Worm (Caenorhabditis elegans): ENCODE data around the gene rnf-5.

rnf-5 gene

ce11 chrIII:4176109-4176596, 9.5 kb upstream of the rnf-5 start, which contains the start of the genes hrde-1 and C16C10.13:
hrde-1 (minus strand) TSS chrIII:4176159.
C16C10.13 (plus strand) TSS chrIII:4176440.
- TF ChIP-seq Y75B8A.6 (GFP tag; IDR thresholded peaks at IDR 0.05) (no peak), pha-4 (GFP tag; IDR thresholded peaks at IDR 0.05) (no peak), pha-4 (tag; optimal IDR thresholded peaks at IDR 0.05) (no peak), nhr-10 (tag; optimal IDR thresholded peaks at IDR 0.05) (no peak), unc-130 (GFP tag; optimal IDR thresholded peaks at IDR 0.05) (peak; percentile 90), lin-38 (GFP tag; IDR thresholded peaks at IDR 0.05) (peak; percentile 96), F49E8.2 (tag; optimal IDR thresholded peaks at IDR 0.05; ENCODE audit: borderline replicate concordance) (peak; percentile 77), mxl-2 (GFP tag; conservative IDR thresholded peaks at IDR 0.05) (no peak)

- TF ChIP-seq F44E2.7 (GFP tag; IDR thresholded peaks at IDR 0.05): 0 out of 2 replicates have a peak, but pooled peaks have one; percentile 12
- no peak for TF ChIP-seq pqm-1 (tag; optimal IDR thresholded peaks at IDR 0.05)
- TF ChIP-seq lir-3 (tag; optimal IDR thresholded peaks at IDR 0.05): no peak
- no peak for TF ChIP-seq Y48G9A.11 (GFP tag; IDR thresholded peaks at IDR 0.05)
- no peak for TF ChIP-seq hmg-1.1 (GFP tag; IDR thresholded peaks at IDR 0.05)
Measured at ce11 chrIII:4175489-4175888, 8.8 kb upstream of the rnf-5 start.

ce11 chrIII:4172210-4172609, 5.6 kb upstream of the rnf-5 start:
- TF ChIP-seq aly-2 (tag; optimal IDR thresholded peaks at IDR 0.05): peak; percentile 84
- no peak for TF ChIP-seq ztf-7 (tag; optimal IDR thresholded peaks at IDR 0.05)
- TF ChIP-seq Y105C5A.15 (GFP tag; IDR thresholded peaks at IDR 0.05): 0 out of 2 replicates have a peak, but pooled peaks have one; percentile 63
- TF ChIP-seq F49E8.2 (tag; optimal IDR thresholded peaks at IDR 0.05; ENCODE audit: borderline replicate concordance): peak; percentile 83
- TF ChIP-seq lim-7 (GFP tag; IDR thresholded peaks at IDR 0.05): 0 out of 2 replicates have a peak, but pooled peaks have one; percentile 6
- no peak for TF ChIP-seq mes-2 (tag; optimal IDR thresholded peaks at IDR 0.05; ENCODE audit: poor library complexity, severe bottlenecking)
- TF ChIP-seq daf-12 (tag; optimal IDR thresholded peaks at IDR 0.05): no peak
- no peak for TF ChIP-seq tra-1 (GFP tag; IDR thresholded peaks at IDR 0.05)
- TF ChIP-seq nhr-77 (tag; optimal IDR thresholded peaks at IDR 0.05): no peak
- peak; percentile 60 for TF ChIP-seq Y48G9A.11 (GFP tag; IDR thresholded peaks at IDR 0.05)
- TF ChIP-seq dmd-9 (GFP tag; IDR thresholded peaks at IDR 0.05): no peak
- peak; percentile 45; the same call in 1 of the 2 replicates for TF ChIP-seq arid-1 (GFP tag; conservative IDR thresholded peaks at IDR 0.05)
- TF ChIP-seq zag-1 (tag; optimal IDR thresholded peaks at IDR 0.05): no peak
- TF ChIP-seq lin-1 (GFP tag; IDR thresholded peaks at IDR 0.05): peak; percentile 39; the same call in 1 of the 2 replicates
- TF ChIP-seq daf-19 (GFP tag; conservative IDR thresholded peaks at IDR 0.05): no peak
- TF ChIP-seq lin-13 (GFP tag; optimal IDR thresholded peaks at IDR 0.05): no peak
- 0 out of 2 replicates have a peak, but pooled peaks have one; percentile 29 for TF ChIP-seq ctbp-1 (GFP tag; IDR thresholded peaks at IDR 0.05)
- TF ChIP-seq daf-16 (GFP tag; optimal IDR thresholded peaks at IDR 0.05): peak in 1 of 2 experiments; percentile 36
- TF ChIP-seq daf-16 (tag; optimal IDR thresholded peaks at IDR 0.05): no peak
- TF ChIP-seq zfp-3 (GFP tag; conservative IDR thresholded peaks at IDR 0.05): no peak
- TF ChIP-seq snpc-1.2 (GFP tag; IDR thresholded peaks at IDR 0.05): peak; percentile 66; the same call in 1 of the 2 replicates
- no peak for TF ChIP-seq nhr-237 (tag; optimal IDR thresholded peaks at IDR 0.05)
- no peak for TF ChIP-seq nhr-6 (tag; optimal IDR thresholded peaks at IDR 0.05)
- 0 out of 2 replicates have a peak, but pooled peaks have one; percentile 56 for TF ChIP-seq pha-4 (GFP tag; IDR thresholded peaks at IDR 0.05)
- TF ChIP-seq pha-4 (tag; optimal IDR thresholded peaks at IDR 0.05): no peak
- TF ChIP-seq unc-130 (GFP tag; optimal IDR thresholded peaks at IDR 0.05): peak; percentile 45
- TF ChIP-seq nhr-11 (tag; optimal IDR thresholded peaks at IDR 0.05): no peak
- peak; percentile 30; the same call in 1 of the 2 replicates for TF ChIP-seq egl-43 (GFP tag; IDR thresholded peaks at IDR 0.05)
- TF ChIP-seq lin-29 (GFP tag; IDR thresholded peaks at IDR 0.05): no peak
- TF ChIP-seq lin-38 (GFP tag; IDR thresholded peaks at IDR 0.05): peak; percentile 68
- no peak for TF ChIP-seq lsy-2 (tag; optimal IDR thresholded peaks at IDR 0.05)
- peak; percentile 18 for TF ChIP-seq Y5F2A.4 (GFP tag; optimal IDR thresholded peaks at IDR 0.05)

Measured in whole organism, L4 larva.